Worm (Caenorhabditis elegans) whole organism, L1 larva: ENCODE results near the gene aqp-7.

Experiments
- C34B4.2 ChIP-seq: sonication (generic microtip); optimal IDR thresholded peaks from 2 replicates; lab custom pipeline; 2017; ENCODE audit warnings: mild to moderate bottlenecking, missing genetic modification characterization, missing compliant biosample characterization
- Y116A8C.19 ChIP-seq: sonication (generic microtip); optimal IDR thresholded peaks from 2 replicates; lab custom pipeline; 2016; ENCODE audit warnings: missing compliant biosample characterization, missing genetic modification characterization, borderline replicate concordance
- aha-1 ChIP-seq: fragments of 150-350 bp; optimal IDR thresholded peaks from 2 replicates; lab custom pipeline; 2014; ENCODE audit warnings: missing biosample characterization, missing genetic modification characterization
- alr-1 ChIP-seq: fragments of 200-800 bp; sonication (Bioruptor generic); optimal IDR thresholded peaks from 2 replicates; lab custom pipeline; 2018; ENCODE audit warnings: borderline replicate concordance, mild to moderate bottlenecking, missing genetic modification characterization, missing compliant biosample characterization
- aly-2 ChIP-seq: fragments of 150-350 bp; optimal IDR thresholded peaks from 2 replicates; lab custom pipeline; 2014; ENCODE audit warnings: missing biosample characterization, missing genetic modification characterization
- blmp-1 ChIP-seq: fragments of 150-350 bp; optimal IDR thresholded peaks from 2 replicates; lab custom pipeline; 2014; ENCODE audit warnings: missing biosample characterization, missing genetic modification characterization
- ceh-63 ChIP-seq: fragments of 200-800 bp; sonication (Bioruptor generic); optimal IDR thresholded peaks from 2 replicates; lab custom pipeline; 2018; ENCODE audit warnings: mild to moderate bottlenecking, missing genetic modification characterization, missing compliant biosample characterization
- ceh-8 ChIP-seq: fragments of 200-800 bp; sonication (Bioruptor generic); optimal IDR thresholded peaks from 2 replicates; lab custom pipeline; 2018; ENCODE audit warnings: mild to moderate bottlenecking, missing genetic modification characterization, moderate library complexity, missing compliant biosample characterization
- ceh-82 ChIP-seq, 3 experiments: fragments of 150-350 bp in 1 of 3; sonication (generic microtip) in 2 of 3; optimal IDR thresholded peaks; 2 replicates each; lab custom pipeline; 2014 to 2017; ENCODE audit warnings: missing biosample characterization in 3 of 3, missing genetic modification characterization in 3 of 3
- ceh-88 ChIP-seq: fragments of 200-800 bp; sonication (Bioruptor generic); IDR thresholded peaks from 2 replicates; pipeline ENCODE4 v1.3.6; 2022; ENCODE audit warnings: missing genetic modification characterization, missing compliant biosample characterization
- ceh-90 ChIP-seq: sonication (generic microtip); optimal IDR thresholded peaks from 2 replicates; lab custom pipeline; 2016; ENCODE audit warnings: missing genetic modification characterization, missing compliant biosample characterization
- ces-1 ChIP-seq: fragments of 150-350 bp; optimal IDR thresholded peaks from 2 replicates; lab custom pipeline; 2014; ENCODE audit warnings: missing biosample characterization, missing genetic modification reagents, missing genetic modification characterization
- dpl-1 ChIP-seq, 3 experiments: fragments of 150-350 bp in 2 of 3; sonication (generic microtip) in 1 of 3; optimal IDR thresholded peaks; 2 replicates each; lab custom pipeline; 2014 to 2017; ENCODE audit warnings: missing biosample characterization in 3 of 3, missing genetic modification characterization in 3 of 3, missing genetic modification reagents in 3 of 3
- dsc-1 ChIP-seq: sonication (generic microtip); optimal IDR thresholded peaks from 2 replicates; lab custom pipeline; 2016; ENCODE audit warnings: mild to moderate bottlenecking, missing genetic modification characterization, missing compliant biosample characterization
- ets-5 ChIP-seq: fragments of 200-800 bp; sonication (Bioruptor generic); IDR thresholded peaks from 2 replicates; pipeline ENCODE4 v1.3.6; 2022; ENCODE audit warnings: missing genetic modification characterization, missing compliant biosample characterization
- fkh-10 ChIP-seq: sonication (generic microtip); optimal IDR thresholded peaks from 2 replicates; lab custom pipeline; 2017; ENCODE audit warnings: missing biosample characterization, missing genetic modification reagents, missing genetic modification characterization
- fkh-8 ChIP-seq: sonication (generic microtip); optimal IDR thresholded peaks from 2 replicates; lab custom pipeline; 2016; ENCODE audit warnings: mild to moderate bottlenecking, missing genetic modification characterization, missing compliant biosample characterization
- fos-1 ChIP-seq: fragments of 150-350 bp; optimal IDR thresholded peaks from 2 replicates; lab custom pipeline; 2014; ENCODE audit warnings: missing biosample characterization, missing genetic modification characterization
- hlh-4 ChIP-seq: sonication (generic microtip); optimal IDR thresholded peaks from 2 replicates; lab custom pipeline; 2016; ENCODE audit warnings: mild to moderate bottlenecking, missing genetic modification characterization, missing compliant biosample characterization
- hpl-2 ChIP-seq: fragments of 150-350 bp; optimal IDR thresholded peaks from 2 replicates; lab custom pipeline; 2014; ENCODE audit warnings: missing biosample characterization, missing genetic modification reagents, missing genetic modification characterization
- isw-1 ChIP-seq: fragments of 200-800 bp; sonication (Bioruptor generic); IDR thresholded peaks from 2 replicates; pipeline ENCODE4 v1.3.6; 2022; ENCODE audit warnings: missing genetic modification characterization, missing compliant biosample characterization
- jun-1 ChIP-seq: fragments of 150-350 bp; optimal IDR thresholded peaks from 2 replicates; lab custom pipeline; 2014; ENCODE audit warnings: missing biosample characterization, missing genetic modification reagents, missing genetic modification characterization
- lin-14 ChIP-seq: fragments of 200-800 bp; sonication (Bioruptor generic); optimal IDR thresholded peaks from 2 replicates; lab custom pipeline; 2018; ENCODE audit warnings: mild to moderate bottlenecking, missing genetic modification characterization, moderate library complexity, missing compliant biosample characterization
- lin-15B ChIP-seq: fragments of 150-350 bp; sonication (generic microtip); optimal IDR thresholded peaks from 3 replicates; lab custom pipeline; 2014; ENCODE audit warnings: missing biosample characterization, missing genetic modification characterization
- lin-39 ChIP-seq: fragments of 150-350 bp; optimal IDR thresholded peaks from 2 replicates; lab custom pipeline; 2014; ENCODE audit warnings: missing biosample characterization, missing genetic modification reagents, missing genetic modification characterization
- lir-3 ChIP-seq: sonication (generic microtip); optimal IDR thresholded peaks from 2 replicates; lab custom pipeline; 2016; ENCODE audit warnings: mild to moderate bottlenecking, missing genetic modification characterization, moderate library complexity, missing compliant biosample characterization; ENCODE audit not compliant: poor library complexity
- mab-9 ChIP-seq: fragments of 200-800 bp; sonication (Bioruptor generic); IDR thresholded peaks from 2 replicates; pipeline ENCODE4 v1.3.6; 2022; ENCODE audit warnings: missing genetic modification reagents, missing genetic modification characterization, missing compliant biosample characterization
- mdl-1 ChIP-seq, 2 experiments: fragments of 150-350 bp; optimal IDR thresholded peaks; 2 replicates each; lab custom pipeline; 2014 to 2017; ENCODE audit warnings: missing biosample characterization in 2 of 2, missing genetic modification characterization in 2 of 2, inconsistent platforms in 1 of 2
- mef-2 ChIP-seq: fragments of 150-350 bp; optimal IDR thresholded peaks from 2 replicates; lab custom pipeline; 2014; ENCODE audit warnings: missing biosample characterization, missing genetic modification characterization
- nhr-12 ChIP-seq: sonication (generic microtip); optimal IDR thresholded peaks from 2 replicates; lab custom pipeline; 2017; ENCODE audit warnings: missing biosample characterization, missing genetic modification characterization
- nhr-19 ChIP-seq: fragments of 200-800 bp; sonication (Bioruptor generic); conservative IDR thresholded peaks from 2 replicates; pipeline ENCODE4 v1.3.6; 2022; ENCODE audit warnings: missing genetic modification characterization, missing compliant biosample characterization
- nhr-28 ChIP-seq: fragments of 150-350 bp; optimal IDR thresholded peaks from 2 replicates; lab custom pipeline; 2014; ENCODE audit warnings: missing biosample characterization, missing genetic modification characterization
- nhr-76 ChIP-seq: sonication (generic microtip); optimal IDR thresholded peaks from 2 replicates; lab custom pipeline; 2017; ENCODE audit warnings: missing biosample characterization, missing genetic modification characterization
- nhr-77 ChIP-seq: fragments of 150-350 bp; optimal IDR thresholded peaks from 2 replicates; lab custom pipeline; 2014; ENCODE audit warnings: missing biosample characterization, missing genetic modification characterization
- nhr-84 ChIP-seq: sonication (generic microtip); optimal IDR thresholded peaks from 2 replicates; lab custom pipeline; 2017; ENCODE audit warnings: missing biosample characterization, missing genetic modification characterization
- nhr-90 ChIP-seq: sonication (generic microtip); optimal IDR thresholded peaks from 2 replicates; lab custom pipeline; 2016; ENCODE audit warnings: mild to moderate bottlenecking, missing genetic modification characterization, missing compliant biosample characterization; ENCODE audit not compliant: poor library complexity
- pag-3 ChIP-seq: sonication (generic microtip); optimal IDR thresholded peaks from 2 replicates; lab custom pipeline; 2017; ENCODE audit warnings: missing genetic modification characterization, mild to moderate bottlenecking, missing compliant biosample characterization, antibody characterized with exemption, borderline replicate concordance; ENCODE audit not compliant: insufficient read depth
- pax-3 ChIP-seq: fragments of 200-800 bp; sonication (Bioruptor generic); optimal IDR thresholded peaks from 2 replicates; lab custom pipeline; 2018; ENCODE audit warnings: mild to moderate bottlenecking, missing genetic modification characterization, moderate library complexity, missing compliant biosample characterization
- pqm-1 ChIP-seq: sonication (generic microtip); optimal IDR thresholded peaks from 3 replicates; lab custom pipeline; 2017; ENCODE audit warnings: missing biosample characterization, missing genetic modification characterization
- rnt-1 ChIP-seq: sonication (generic microtip); optimal IDR thresholded peaks from 2 replicates; lab custom pipeline; 2016; ENCODE audit warnings: mild to moderate bottlenecking, missing genetic modification characterization, moderate library complexity, missing compliant biosample characterization
- skn-1 ChIP-seq: fragments of 150-350 bp; optimal IDR thresholded peaks from 2 replicates; lab custom pipeline; 2014; ENCODE audit warnings: missing biosample characterization, missing genetic modification characterization
- snpc-4 ChIP-seq: fragments of 150-350 bp; optimal IDR thresholded peaks from 2 replicates; lab custom pipeline; 2014; ENCODE audit warnings: missing biosample characterization, missing genetic modification characterization
- sox-4 ChIP-seq: sonication (generic microtip); optimal IDR thresholded peaks from 2 replicates; lab custom pipeline; 2016; ENCODE audit warnings: missing genetic modification characterization, missing compliant biosample characterization
- sptf-1 ChIP-seq: fragments of 150-350 bp; optimal IDR thresholded peaks from 2 replicates; lab custom pipeline; 2014; ENCODE audit warnings: missing biosample characterization, missing genetic modification characterization
- tbx-2 ChIP-seq: sonication (generic microtip); optimal IDR thresholded peaks from 2 replicates; lab custom pipeline; 2016; ENCODE audit warnings: missing genetic modification characterization, missing compliant biosample characterization
- unc-62 ChIP-seq: fragments of 150-350 bp; optimal IDR thresholded peaks from 2 replicates; lab custom pipeline; 2014; ENCODE audit warnings: missing biosample characterization, missing genetic modification reagents, missing genetic modification characterization
- vab-15 ChIP-seq: sonication (generic microtip); optimal IDR thresholded peaks from 2 replicates; lab custom pipeline; 2017; ENCODE audit warnings: missing genotype, mild to moderate bottlenecking, missing genetic modification characterization, missing compliant biosample characterization
- xbp-1 ChIP-seq: sonication (generic microtip); optimal IDR thresholded peaks from 2 replicates; lab custom pipeline; 2016; ENCODE audit warnings: missing genetic modification characterization, missing compliant biosample characterization
- zag-1 ChIP-seq: fragments of 150-350 bp; optimal IDR thresholded peaks from 2 replicates; lab custom pipeline; 2014; ENCODE audit warnings: missing biosample characterization, missing genetic modification characterization
- zip-4 ChIP-seq: fragments of 200-800 bp; sonication (Bioruptor generic); optimal IDR thresholded peaks from 2 replicates; lab custom pipeline; 2018; ENCODE audit warnings: mild to moderate bottlenecking, missing genetic modification characterization, moderate library complexity, missing compliant biosample characterization
- ztf-11 ChIP-seq, 2 experiments: sonication (generic microtip); optimal IDR thresholded peaks; 2 replicates each; lab custom pipeline; 2016 to 2017; ENCODE audit warnings: missing genetic modification characterization in 2 of 2, missing biosample characterization in 1 of 2, missing compliant biosample characterization in 1 of 2
- ztf-4 ChIP-seq: fragments of 150-350 bp; optimal IDR thresholded peaks from 2 replicates; lab custom pipeline; 2014; ENCODE audit warnings: missing biosample characterization, missing genetic modification characterization

aqp-7 gene

DNA sequence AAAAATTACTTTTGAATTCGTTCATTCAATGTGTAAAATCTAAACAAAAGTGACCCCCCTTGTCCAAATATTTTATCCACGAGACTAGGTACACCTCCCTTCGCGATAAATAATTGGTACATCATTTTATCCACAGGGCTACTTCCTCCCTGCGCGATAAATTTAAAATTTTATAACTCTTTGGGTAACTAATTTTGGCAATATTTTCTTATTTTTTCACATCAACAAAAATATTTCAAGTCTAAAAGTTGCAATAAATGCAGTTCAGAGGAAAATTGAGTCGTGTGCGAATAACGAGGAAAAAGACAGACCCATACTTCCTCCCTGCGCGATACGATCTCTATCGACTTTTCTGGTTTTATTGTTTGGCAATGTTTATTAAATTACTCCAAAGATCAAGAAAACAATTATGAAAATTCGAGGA is 27.9 kb upstream of the aqp-7 start (continued):
- peak; percentile 57 to 66 (median 59) for TF ChIP-seq dpl-1 (GFP tag; optimal IDR thresholded peaks at IDR 0.05; lab: Kevin White, UChicago)
- peak; percentile 82 for TF ChIP-seq pqm-1 (tag; lab: Kevin White, UChicago)
- TF ChIP-seq fkh-8 (tag; lab: Kevin White, UChicago): peak; percentile 94
- peak; percentile 85 for TF ChIP-seq hlh-4
- TF ChIP-seq aly-2 (tag; lab: Kevin White, UChicago): peak; percentile 99
- peak; percentile 71 for TF ChIP-seq nhr-28 (tag; lab: Kevin White, UChicago)
- peak; percentile 45 for TF ChIP-seq aha-1 (tag; lab: Kevin White, UChicago)
- TF ChIP-seq unc-62: peak; percentile 29
- TF ChIP-seq alr-1 (tag; lab: Kevin White, UChicago): no peak
- TF ChIP-seq nhr-76 (tag; lab: Kevin White, UChicago): peak; percentile 79
- TF ChIP-seq zag-1 (tag; lab: Kevin White, UChicago): peak; percentile 96
- 0 out of 2 replicates have a peak, but pooled peaks have one; percentile 93 for TF ChIP-seq ets-5
- peak; percentile 95 for TF ChIP-seq xbp-1
- peak; percentile 93 for TF ChIP-seq mef-2
- TF ChIP-seq hpl-2: peak; percentile 98
- TF ChIP-seq Y116A8C.19 (tag; lab: Kevin White, UChicago): peak; percentile 20
- TF ChIP-seq snpc-4 (tag; lab: Kevin White, UChicago): peak; percentile 94
- TF ChIP-seq lir-3 (tag; lab: Kevin White, UChicago): peak; percentile 93
- peak; percentile 100 for TF ChIP-seq fkh-10 (GFP tag; lab: Kevin White, UChicago)
- peak; percentile 99 for TF ChIP-seq rnt-1 (tag; lab: Kevin White, UChicago)
- TF ChIP-seq ceh-82 (tag; optimal IDR thresholded peaks at IDR 0.05; lab: Kevin White, UChicago): peak; percentile 98 to 99 (median 99)
- TF ChIP-seq ztf-4: peak; percentile 98
- TF ChIP-seq ceh-90 (tag; lab: Kevin White, UChicago): no peak
- TF ChIP-seq nhr-84 (tag; lab: Kevin White, UChicago): peak; percentile 64
- TF ChIP-seq mab-9 (GFP tag; lab: Robert Waterston, UW): peak; percentile 97
- peak in 1 of 2 experiments; percentile 89 for TF ChIP-seq mdl-1 (tag; optimal IDR thresholded peaks at IDR 0.05; lab: Kevin White, UChicago)
- peak; percentile 99 for TF ChIP-seq nhr-90 (tag; lab: Kevin White, UChicago)
- TF ChIP-seq lin-39 (tag; lab: Kevin White, UChicago): peak; percentile 100
- peak; percentile 100 for TF ChIP-seq dsc-1
- TF ChIP-seq sptf-1 (tag; lab: Kevin White, UChicago): no peak
- TF ChIP-seq ces-1: peak; percentile 88
- peak; percentile 98 for TF ChIP-seq lin-14
- peak; percentile 98 for TF ChIP-seq nhr-19 (GFP tag; lab: Robert Waterston, UW)
- peak; percentile 93 for TF ChIP-seq pax-3
- peak; percentile 99 for TF ChIP-seq ceh-8 (GFP tag; lab: Kevin White, UChicago)
- TF ChIP-seq sox-4 (tag; lab: Kevin White, UChicago): peak; percentile 100
- peak; percentile 59 for TF ChIP-seq vab-15 (tag; lab: Kevin White, UChicago)
- TF ChIP-seq lin-15B (tag; lab: Kevin White, UChicago): no peak
- TF ChIP-seq ztf-11 (tag; optimal IDR thresholded peaks at IDR 0.05; lab: Kevin White, UChicago): peak; percentile 95 to 96
- peak; percentile 95 for TF ChIP-seq zip-4 (GFP tag; lab: Kevin White, UChicago)
- peak; percentile 99 for TF ChIP-seq fos-1 (tag; lab: Kevin White, UChicago)
- TF ChIP-seq nhr-77 (tag; lab: Kevin White, UChicago): peak; percentile 98
- TF ChIP-seq C34B4.2 (tag; lab: Kevin White, UChicago): peak; percentile 30
- peak; percentile 85 for TF ChIP-seq pag-3 (tag; lab: Kevin White, UChicago)
- peak; percentile 86 for TF ChIP-seq nhr-12 (tag; lab: Kevin White, UChicago)
- peak; percentile 99 for TF ChIP-seq skn-1 (tag; lab: Kevin White, UChicago)
- TF ChIP-seq isw-1 (GFP tag; lab: Robert Waterston, UW): peak; percentile 93
- peak; percentile 99 for TF ChIP-seq tbx-2 (tag; lab: Kevin White, UChicago)
- peak; percentile 97 for TF ChIP-seq ceh-88 (GFP tag; lab: Robert Waterston, UW)
- TF ChIP-seq blmp-1: peak; percentile 46
- TF ChIP-seq jun-1: peak; percentile 99
- peak; percentile 95 for TF ChIP-seq ceh-63 (GFP tag; lab: Kevin White, UChicago)
